Worm (Caenorhabditis elegans) whole organism, L3 larva: ENCODE data around the gene gfm-1.

Experiments
- R02D3.7 ChIP-seq: fragments of 150-350 bp; optimal IDR thresholded peaks from 2 replicates; lab custom pipeline; 2014; ENCODE audit warnings: missing biosample characterization, missing genetic modification characterization
- ceh-82 ChIP-seq: fragments of 150-350 bp; optimal IDR thresholded peaks from 2 replicates; lab custom pipeline; 2014; ENCODE audit warnings: missing biosample characterization, missing genetic modification characterization
- egl-27 ChIP-seq: sonication (generic microtip); optimal IDR thresholded peaks from 4 replicates; lab custom pipeline; 2017; ENCODE audit warnings: missing biosample characterization, missing genetic modification reagents, missing genetic modification characterization
- pha-4 ChIP-seq: fragments of 150-350 bp; optimal IDR thresholded peaks from 2 replicates; lab custom pipeline; 2014; ENCODE audit warnings: missing biosample characterization, missing genetic modification reagents, missing genetic modification characterization
- pqm-1 ChIP-seq: fragments of 150-350 bp; optimal IDR thresholded peaks from 2 replicates; lab custom pipeline; 2017; ENCODE audit warnings: missing biosample characterization, missing genetic modification characterization, inconsistent platforms

DNA sequence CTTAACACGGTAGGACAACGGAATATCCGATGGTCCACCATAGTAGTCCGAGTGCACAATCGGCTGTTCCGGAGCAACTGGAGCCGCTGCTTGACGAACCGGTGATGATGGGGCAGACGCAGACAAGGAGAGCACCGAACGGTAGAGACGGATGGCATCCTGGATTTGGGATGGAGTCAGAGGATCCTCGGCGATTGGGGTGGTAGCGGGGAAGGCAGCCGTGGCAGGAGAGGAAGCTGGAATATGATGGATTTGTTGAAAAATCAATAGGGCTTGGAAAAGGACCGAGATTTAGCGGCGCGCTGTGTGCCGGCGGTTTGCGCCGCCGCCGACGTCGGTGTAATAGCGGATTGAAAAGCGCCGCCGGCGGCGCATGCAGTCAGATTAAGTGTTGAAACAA lies 35.1 kb downstream of the gfm-1 start:
- TF ChIP-seq ceh-82 (tag; lab: Kevin White, UChicago) (no peak), egl-27 (tag; lab: Kevin White, UChicago) (no peak), pha-4 (tag; lab: Kevin White, UChicago) (no peak), R02D3.7 (tag; lab: Kevin White, UChicago) (no peak), pqm-1 (no peak)
